Fruit fly (Drosophila melanogaster): ENCODE measurements around the gene Sfp24Bd.

The Sfp24Bd gene

dm6 chr2L:3628819-3629218, 40.1 kb downstream of the Sfp24Bd start (continued):
- TF ChIP-seq tin (GFP tag; optimal IDR thresholded peaks at IDR 0.05): peak; percentile 33
- no peak for TF ChIP-seq CG10321 (GFP tag; IDR thresholded peaks at IDR 0.05)
- no peak for TF ChIP-seq Oli (tag; optimal IDR thresholded peaks at IDR 0.05)
- TF ChIP-seq lbe (GFP tag; optimal IDR thresholded peaks at IDR 0.05): no peak
- peak; percentile 87 for TF ChIP-seq trh (GFP tag; optimal IDR thresholded peaks at IDR 0.05)
- TF ChIP-seq CG14014 (GFP tag; IDR thresholded peaks at IDR 0.05): peak; percentile 87; the same call in 1 of the 2 replicates
- 0 out of 3 replicates have a peak, but pooled peaks have one; percentile 14 for TF ChIP-seq CG7357 (GFP tag; IDR thresholded peaks at IDR 0.05)
- no peak for TF ChIP-seq Max (GFP tag; optimal IDR thresholded peaks at IDR 0.05)
- TF ChIP-seq CG30020 (tag; optimal IDR thresholded peaks at IDR 0.05): peak; percentile 17
- no peak for TF ChIP-seq CG18476 (GFP tag; optimal IDR thresholded peaks at IDR 0.05)
- TF ChIP-seq Dek (tag; optimal IDR thresholded peaks at IDR 0.05): peak; percentile 30
- peak; percentile 87 for TF ChIP-seq ara (GFP tag; IDR thresholded peaks at IDR 0.05)
- peak; percentile 93 for TF ChIP-seq CG10209 (GFP tag; optimal IDR thresholded peaks at IDR 0.05)
- TF ChIP-seq CG1603 (tag; optimal IDR thresholded peaks at IDR 0.05): peak; percentile 92
- TF ChIP-seq D (optimal IDR thresholded peaks at IDR 0.05): no peak
- TF ChIP-seq D (GFP tag; optimal IDR thresholded peaks at IDR 0.05): peak; percentile 92
- peak; percentile 22 for TF ChIP-seq ind (GFP tag; optimal IDR thresholded peaks at IDR 0.05)
- TF ChIP-seq sqz (GFP tag; optimal IDR thresholded peaks at IDR 0.05): peak; percentile 85
- TF ChIP-seq eyg (GFP tag; optimal IDR thresholded peaks at IDR 0.05): peak; percentile 60
- TF ChIP-seq kni (GFP tag; optimal IDR thresholded peaks at IDR 0.05): peak; percentile 96
- TF ChIP-seq CG4617 (GFP tag; optimal IDR thresholded peaks at IDR 0.05; ENCODE audit: borderline replicate concordance): no peak
- TF ChIP-seq CG8290 (GFP tag; optimal IDR thresholded peaks at IDR 0.05): peak; percentile 95
- peak in 1 of 2 experiments; percentile 36 for TF ChIP-seq CG8290 (tag; optimal IDR thresholded peaks at IDR 0.05)
- peak; percentile 88 for TF ChIP-seq zfh1 (GFP tag; IDR thresholded peaks at IDR 0.05)
- peak; percentile 82 for TF ChIP-seq caup (GFP tag; optimal IDR thresholded peaks at IDR 0.05; ENCODE audit: severe bottlenecking)
- TF ChIP-seq CG10267 (tag; optimal IDR thresholded peaks at IDR 0.05): peak; percentile 73
- peak; percentile 59 for TF ChIP-seq Sox102F (GFP tag; optimal IDR thresholded peaks at IDR 0.05)
- peak; percentile 87 for TF ChIP-seq otp (GFP tag; IDR thresholded peaks at IDR 0.05)
- TF ChIP-seq dmrt99B (tag; optimal IDR thresholded peaks at IDR 0.05): peak; percentile 69
- TF ChIP-seq Hr39 (optimal IDR thresholded peaks at IDR 0.05): no peak
- TF ChIP-seq mam (GFP tag; optimal IDR thresholded peaks at IDR 0.05): peak; percentile 53
- TF ChIP-seq Abd-B (GFP tag; optimal IDR thresholded peaks at IDR 0.05): no peak
- peak; percentile 78 for TF ChIP-seq CG6854 (GFP tag; optimal IDR thresholded peaks at IDR 0.05)
- peak; percentile 40; the same call in 1 of the 3 replicates for TF ChIP-seq tgo (GFP tag; IDR thresholded peaks at IDR 0.05)
- TF ChIP-seq CG31388 (GFP tag; optimal IDR thresholded peaks at IDR 0.05): no peak
- no peak for TF ChIP-seq CG34224 (GFP tag; IDR thresholded peaks at IDR 0.05; ENCODE audit: partially characterized antibody)
- TF ChIP-seq br (optimal IDR thresholded peaks at IDR 0.05): no peak
- TF ChIP-seq h (optimal IDR thresholded peaks at IDR 0.05): no peak
- peak; percentile 38; the same call in 1 of the 2 replicates for TF ChIP-seq HLH3B (GFP tag; IDR thresholded peaks at IDR 0.05)
- no peak for TF ChIP-seq cg (GFP tag; optimal IDR thresholded peaks at IDR 0.05)
- TF ChIP-seq CG7556 (GFP tag; optimal IDR thresholded peaks at IDR 0.05): peak; percentile 41
- no peak for TF ChIP-seq CG2889 (GFP tag; IDR thresholded peaks at IDR 0.05)
- peak; percentile 69 for TF ChIP-seq twi (tag; optimal IDR thresholded peaks at IDR 0.05)
- peak; percentile 92 for TF ChIP-seq Hmr (GFP tag; optimal IDR thresholded peaks at IDR 0.05)
- TF ChIP-seq CG2875 (GFP tag; optimal IDR thresholded peaks at IDR 0.05): peak; percentile 81
- TF ChIP-seq CG34422 (GFP tag; IDR thresholded peaks at IDR 0.05): no peak; the same call in 2 of the 3 replicates
- no peak for TF ChIP-seq Sin3A (optimal IDR thresholded peaks at IDR 0.05)
- peak; percentile 76 for TF ChIP-seq crc (GFP tag; optimal IDR thresholded peaks at IDR 0.05)
- TF ChIP-seq CG2202 (tag; optimal IDR thresholded peaks at IDR 0.05): peak; percentile 96
- 0 out of 2 replicates have a peak, but pooled peaks have one; percentile 18 for TF ChIP-seq Ptx1 (GFP tag; IDR thresholded peaks at IDR 0.05)
- peak; percentile 67 for TF ChIP-seq CG2120 (GFP tag; optimal IDR thresholded peaks at IDR 0.05)
- peak; percentile 85 for TF ChIP-seq gcm (GFP tag; optimal IDR thresholded peaks at IDR 0.05)
- TF ChIP-seq grau (tag; optimal IDR thresholded peaks at IDR 0.05): no peak
